Fruit fly (Drosophila melanogaster): ENCODE data around the gene Lk.
A peak's percentile ranks its signal among the peaks of the same experiment; 100 is the strongest.

Gene Lk

dm6 chr3L:14537435-14537991 is 23.1 kb downstream of the Lk start, which contains the start of gene Mpcp2 (continued):
- TF ChIP-seq Stat92E (GFP tag; optimal IDR thresholded peaks at IDR 0.05) (peak in 1 of 3 experiments; percentile 78), Asciz (GFP tag; optimal IDR thresholded peaks at IDR 0.05) (peak; percentile 14), vvl (GFP tag; IDR thresholded peaks at IDR 0.05) (peak; percentile 60), tx (GFP tag; optimal IDR thresholded peaks at IDR 0.05) (no peak), HLH4C (GFP tag; IDR thresholded peaks at IDR 0.05; ENCODE audit: partially characterized antibody) (peak; percentile 18; the same call in 2 of the 3 replicates), amos (GFP tag; IDR thresholded peaks at IDR 0.05; ENCODE audit: partially characterized antibody) (peak; percentile 73), ranshi (GFP tag; IDR thresholded peaks at IDR 0.05) (peak; percentile 22; the same call in 1 of the 2 replicates), Dll (GFP tag; IDR thresholded peaks at IDR 0.05; ENCODE audit: partially characterized antibody) (0 out of 4 replicates have a peak, but pooled peaks have one; percentile 39), luna (GFP tag; optimal IDR thresholded peaks at IDR 0.05) (no peak), CG10274 (GFP tag; optimal IDR thresholded peaks at IDR 0.05) (no peak), CG2678 (tag; optimal IDR thresholded peaks at IDR 0.05) (peak; percentile 40), sqz (GFP tag; optimal IDR thresholded peaks at IDR 0.05) (no peak), Lhr (GFP tag; optimal IDR thresholded peaks at IDR 0.05) (peak; percentile 97), CG43689 (GFP tag; IDR thresholded peaks at IDR 0.05) (no peak), MESR4 (GFP tag; optimal IDR thresholded peaks at IDR 0.05) (peak; percentile 99), lbe (GFP tag; optimal IDR thresholded peaks at IDR 0.05) (no peak), CG2889 (GFP tag; IDR thresholded peaks at IDR 0.05) (no peak), H15 (GFP tag; IDR thresholded peaks at IDR 0.05) (no peak), oc (tag; optimal IDR thresholded peaks at IDR 0.05) (no peak), gro (GFP tag; optimal IDR thresholded peaks at IDR 0.05) (peak; percentile 31), fd96Cb (tag; optimal IDR thresholded peaks at IDR 0.05) (no peak), fd3F (GFP tag; optimal IDR thresholded peaks at IDR 0.05) (no peak), CG4707 (GFP tag; optimal IDR thresholded peaks at IDR 0.05) (no peak), bsh (GFP tag; optimal IDR thresholded peaks at IDR 0.05) (peak; percentile 2 to 10), grau (tag; optimal IDR thresholded peaks at IDR 0.05) (peak; percentile 47), Sry-β (GFP tag; optimal IDR thresholded peaks at IDR 0.05) (no peak), CG12744 (GFP tag; optimal IDR thresholded peaks at IDR 0.05) (no peak), en (GFP tag; optimal IDR thresholded peaks at IDR 0.05) (no peak), kah (GFP tag; optimal IDR thresholded peaks at IDR 0.05) (peak; percentile 17), mld (GFP tag; IDR thresholded peaks at IDR 0.05; ENCODE audit: partially characterized antibody) (no peak), unpg (GFP tag; optimal IDR thresholded peaks at IDR 0.05) (peak; percentile 10), klu (GFP tag; IDR thresholded peaks at IDR 0.05) (no peak), chn (GFP tag; optimal IDR thresholded peaks at IDR 0.05) (no peak), Hr39 (optimal IDR thresholded peaks at IDR 0.05) (no peak), CG6791 (GFP tag; IDR thresholded peaks at IDR 0.05; ENCODE audit: partially characterized antibody) (peak; percentile 53; the same call in 1 of the 3 replicates), CG9727 (GFP tag; optimal IDR thresholded peaks at IDR 0.05) (no peak), Hmr (GFP tag; optimal IDR thresholded peaks at IDR 0.05) (peak; percentile 85), Optix (GFP tag; IDR thresholded peaks at IDR 0.05) (no peak), CG15269 (tag; optimal IDR thresholded peaks at IDR 0.05) (peak; percentile 26), Pdp1 (GFP tag; optimal IDR thresholded peaks at IDR 0.05) (peak in 1 of 2 experiments; percentile 100), wor (GFP tag; IDR thresholded peaks at IDR 0.05) (no peak), dysf (GFP tag; IDR thresholded peaks at IDR 0.05) (no peak), CG4282 (GFP tag; optimal IDR thresholded peaks at IDR 0.05) (peak; percentile 15), sens-2 (GFP tag; IDR thresholded peaks at IDR 0.05) (no peak), Dp (GFP tag; optimal IDR thresholded peaks at IDR 0.05) (peak; percentile 59), zfh2 (GFP tag; optimal IDR thresholded peaks at IDR 0.05) (peak; percentile 19), CG17829 (tag; optimal IDR thresholded peaks at IDR 0.05) (peak; percentile 70), caup (GFP tag; optimal IDR thresholded peaks at IDR 0.05; ENCODE audit: severe bottlenecking) (peak; percentile 53), sob (GFP tag; IDR thresholded peaks at IDR 0.05) (0 out of 2 replicates have a peak, but pooled peaks have one; percentile 19)
